Worm (Caenorhabditis elegans) whole organism, L4 larva: Measurements from ENCODE around the gene clec-175.

Experiments used
- F26F4.8 ChIP-seq: fragments of 200-800 bp; sonication (Bioruptor generic); conservative IDR thresholded peaks from 2 replicates; pipeline ENCODE4 v1.3.6; 2022; ENCODE audit warnings: missing genetic modification characterization, missing compliant biosample characterization
- R02D3.7 ChIP-seq: fragments of 150-350 bp; sonication (generic microtip); optimal IDR thresholded peaks from 3 replicates; lab custom pipeline; 2014; ENCODE audit warnings: missing biosample characterization, missing genetic modification characterization
- T20F7.1 ChIP-seq: fragments of 200-800 bp; sonication (Bioruptor generic); optimal IDR thresholded peaks from 2 replicates; lab custom pipeline; 2018; ENCODE audit warnings: mild to moderate bottlenecking, missing genetic modification characterization, missing compliant biosample characterization
- T26A8.4 ChIP-seq: fragments of 200-800 bp; sonication (Bioruptor generic); IDR thresholded peaks from 2 replicates; pipeline ENCODE4 v1.3.6; 2022; ENCODE audit warnings: missing genetic modification characterization, missing compliant biosample characterization
- ZK546.5 ChIP-seq, 2 experiments: sonication (generic microtip); optimal IDR thresholded peaks; 2 replicates each; lab custom pipeline; 2017; ENCODE audit warnings: missing biosample characterization in 2 of 2, missing genetic modification characterization in 2 of 2
- aha-1 ChIP-seq: fragments of 150-350 bp; peaks from one replicate; lab custom pipeline; 2014; ENCODE audit warnings: missing biosample characterization, missing genetic modification characterization
- aly-2 ChIP-seq: sonication (generic microtip); optimal IDR thresholded peaks from 2 replicates; lab custom pipeline; 2018; ENCODE audit warnings: missing biosample characterization, missing genetic modification characterization
- ama-1 ChIP-seq: fragments of 150-350 bp; optimal IDR thresholded peaks from 2 replicates; lab custom pipeline; 2014; ENCODE audit warnings: inconsistent platforms, mixed read lengths
- arid-1 ChIP-seq: fragments of 200-800 bp; sonication (Bioruptor generic); conservative IDR thresholded peaks from 2 replicates; pipeline ENCODE4 v1.3.6; 2022; ENCODE audit warnings: missing genetic modification reagents, missing genetic modification characterization, missing compliant biosample characterization
- ceh-20 ChIP-seq: fragments of 200-800 bp; sonication (Bioruptor generic); IDR thresholded peaks from 2 replicates; pipeline ENCODE4 v1.3.6; 2022; ENCODE audit warnings: missing genetic modification reagents, missing genetic modification characterization, missing compliant biosample characterization
- ceh-28 ChIP-seq: fragments of 150-350 bp; optimal IDR thresholded peaks from 2 replicates; lab custom pipeline; 2014; ENCODE audit warnings: missing biosample characterization, missing genetic modification reagents, missing genetic modification characterization
- ceh-32 ChIP-seq: sonication (generic microtip); optimal IDR thresholded peaks from 2 replicates; lab custom pipeline; 2016; ENCODE audit warnings: mild to moderate bottlenecking, missing genetic modification characterization, missing compliant biosample characterization; ENCODE audit not compliant: poor library complexity
- ces-1 ChIP-seq: fragments of 150-350 bp; sonication (generic microtip); optimal IDR thresholded peaks from 4 replicates; lab custom pipeline; 2014; ENCODE audit warnings: missing biosample characterization, missing genetic modification reagents, missing genetic modification characterization
- cey-2 ChIP-seq: sonication (generic microtip); optimal IDR thresholded peaks from 3 replicates; lab custom pipeline; 2017; ENCODE audit warnings: missing genetic modification characterization, mild to moderate bottlenecking, missing compliant biosample characterization, antibody characterized with exemption, borderline replicate concordance; ENCODE audit not compliant: insufficient read depth
- daf-12 ChIP-seq: fragments of 150-350 bp; optimal IDR thresholded peaks from 2 replicates; lab custom pipeline; 2014; ENCODE audit warnings: missing biosample characterization, missing genetic modification reagents, missing genetic modification characterization
- daf-16 ChIP-seq, 3 experiments: sonication (generic microtip); optimal IDR thresholded peaks; 2 replicates each; lab custom pipeline; 2016 to 2017; ENCODE audit warnings: missing genetic modification characterization in 3 of 3, missing genetic modification reagents in 3 of 3, mild to moderate bottlenecking in 2 of 3, missing compliant biosample characterization in 2 of 3, missing biosample characterization in 1 of 3, moderate library complexity in 1 of 3
- dmd-6 ChIP-seq: fragments of 200-800 bp; sonication (Bioruptor generic); IDR thresholded peaks from 2 replicates; pipeline ENCODE4 v1.3.6; 2022; ENCODE audit warnings: missing genetic modification reagents, missing genetic modification characterization, missing compliant biosample characterization
- dmd-8 ChIP-seq: fragments of 200-800 bp; sonication (Bioruptor generic); IDR thresholded peaks from 2 replicates; pipeline ENCODE4 v1.3.6; 2022; ENCODE audit warnings: missing genetic modification characterization, missing compliant biosample characterization
- dpl-1 ChIP-seq: fragments of 150-350 bp; optimal IDR thresholded peaks from 2 replicates; lab custom pipeline; 2014; ENCODE audit warnings: missing biosample characterization, missing genetic modification reagents, missing genetic modification characterization
- dve-1 ChIP-seq: sonication (generic microtip); optimal IDR thresholded peaks from 2 replicates; lab custom pipeline; 2017; ENCODE audit warnings: antibody characterized with exemption, mild to moderate bottlenecking, missing genetic modification characterization, missing compliant biosample characterization; ENCODE audit not compliant: insufficient read depth
- hif-1 ChIP-seq, 2 experiments: sonication (generic microtip); optimal IDR thresholded peaks; 2 replicates each; lab custom pipeline; 2016 to 2017; ENCODE audit warnings: missing compliant biosample characterization in 2 of 2, missing genetic modification characterization in 2 of 2, missing genetic modification reagents in 2 of 2, missing genotype in 2 of 2, mild to moderate bottlenecking in 1 of 2
- hlh-11 ChIP-seq: fragments of 200-800 bp; sonication (Bioruptor generic); optimal IDR thresholded peaks from 2 replicates; lab custom pipeline; 2018; ENCODE audit warnings: mild to moderate bottlenecking, missing genetic modification characterization, missing compliant biosample characterization
- hlh-30 ChIP-seq: sonication (generic microtip); optimal IDR thresholded peaks from 2 replicates; lab custom pipeline; 2017; ENCODE audit warnings: antibody characterized with exemption, mild to moderate bottlenecking, missing genetic modification characterization, missing compliant biosample characterization; ENCODE audit not compliant: insufficient read depth
- hmg-1.1 ChIP-seq: fragments of 200-800 bp; sonication (Bioruptor generic); IDR thresholded peaks from 2 replicates; pipeline ENCODE4 v1.3.6; 2022; ENCODE audit warnings: missing genetic modification reagents, missing genetic modification characterization, missing compliant biosample characterization
- lin-13 ChIP-seq: fragments of 150-350 bp; optimal IDR thresholded peaks from 2 replicates; lab custom pipeline; 2014; ENCODE audit warnings: missing biosample characterization, missing genetic modification reagents, missing genetic modification characterization
- lin-38 ChIP-seq: fragments of 200-800 bp; sonication (Bioruptor generic); IDR thresholded peaks from 2 replicates; pipeline ENCODE4 v1.3.6; 2022; ENCODE audit warnings: missing genetic modification reagents, missing genetic modification characterization, missing compliant biosample characterization
- lsy-2 ChIP-seq, 2 experiments: fragments of 150-350 bp in 1 of 2; sonication (generic microtip) in 1 of 2; optimal IDR thresholded peaks; 2 replicates each; lab custom pipeline; 2014 to 2017; ENCODE audit warnings: missing biosample characterization in 2 of 2, missing genetic modification characterization in 2 of 2
- mdl-1 ChIP-seq, 2 experiments: fragments of 150-350 bp in 1 of 2; sonication (generic microtip) in 1 of 2; optimal IDR thresholded peaks; 2 replicates each; lab custom pipeline; 2014 to 2017; ENCODE audit warnings: missing biosample characterization in 2 of 2, missing genetic modification characterization in 2 of 2
- mep-1 ChIP-seq: fragments of 150-350 bp; sonication (generic microtip); optimal IDR thresholded peaks from 3 replicates; lab custom pipeline; 2014; ENCODE audit warnings: missing biosample characterization, missing genetic modification characterization
- mes-2 ChIP-seq: sonication (generic microtip); optimal IDR thresholded peaks from 2 replicates; lab custom pipeline; 2016; ENCODE audit warnings: missing genotype, mild to moderate bottlenecking, missing genetic modification characterization, missing compliant biosample characterization; ENCODE audit not compliant: poor library complexity, severe bottlenecking
- mxl-2 ChIP-seq: fragments of 200-800 bp; sonication (Bioruptor generic); conservative IDR thresholded peaks from 2 replicates; pipeline ENCODE4 v1.3.6; 2022; ENCODE audit warnings: missing genetic modification reagents, missing genetic modification characterization, missing compliant biosample characterization
- mxl-3 ChIP-seq: fragments of 200-800 bp; sonication (Bioruptor generic); optimal IDR thresholded peaks from 2 replicates; lab custom pipeline; 2018; ENCODE audit warnings: mild to moderate bottlenecking, missing genetic modification characterization, missing compliant biosample characterization
- nhr-102 ChIP-seq: sonication (generic microtip); optimal IDR thresholded peaks from 2 replicates; lab custom pipeline; 2016; ENCODE audit warnings: mild to moderate bottlenecking, missing genetic modification characterization, moderate library complexity, missing compliant biosample characterization
- nhr-111 ChIP-seq: fragments of 200-800 bp; sonication (Bioruptor generic); optimal IDR thresholded peaks from 2 replicates; lab custom pipeline; 2018; ENCODE audit warnings: mild to moderate bottlenecking, missing genetic modification characterization, missing compliant biosample characterization
- nhr-25 ChIP-seq: sonication (generic microtip); optimal IDR thresholded peaks from 2 replicates; lab custom pipeline; 2017; ENCODE audit warnings: missing genetic modification characterization, mild to moderate bottlenecking, missing compliant biosample characterization, antibody characterized with exemption, moderate library complexity, borderline replicate concordance; ENCODE audit not compliant: insufficient read depth
- nhr-28 ChIP-seq: fragments of 150-350 bp; optimal IDR thresholded peaks from 2 replicates; lab custom pipeline; 2014; ENCODE audit warnings: missing biosample characterization, missing genetic modification characterization
- nhr-48 ChIP-seq: sonication (generic microtip); optimal IDR thresholded peaks from 2 replicates; lab custom pipeline; 2016; ENCODE audit warnings: mild to moderate bottlenecking, missing genetic modification characterization, missing compliant biosample characterization
- pqm-1 ChIP-seq: sonication (generic microtip); optimal IDR thresholded peaks from 2 replicates; lab custom pipeline; 2017; ENCODE audit warnings: missing biosample characterization, missing genetic modification characterization
- saeg-2 ChIP-seq: fragments of 200-800 bp; sonication (Bioruptor generic); IDR thresholded peaks from 2 replicates; pipeline ENCODE4 v1.3.6; 2022; ENCODE audit warnings: missing genetic modification reagents, missing genetic modification characterization, missing compliant biosample characterization
- set-16 ChIP-seq: fragments of 200-800 bp; sonication (Bioruptor generic); IDR thresholded peaks from 2 replicates; pipeline ENCODE4 v1.3.6; 2022; ENCODE audit warnings: missing genetic modification reagents, missing genetic modification characterization, missing compliant biosample characterization
- tra-1 ChIP-seq: fragments of 200-800 bp; sonication (Bioruptor generic); IDR thresholded peaks from 2 replicates; pipeline ENCODE4 v1.3.6; 2022; ENCODE audit warnings: missing genetic modification reagents, missing genetic modification characterization, missing compliant biosample characterization
- zfp-3 ChIP-seq: fragments of 200-800 bp; sonication (Bioruptor generic); conservative IDR thresholded peaks from 2 replicates; pipeline ENCODE4 v1.3.6; 2022; ENCODE audit warnings: missing genetic modification reagents, missing genetic modification characterization, missing compliant biosample characterization
- ztf-11 ChIP-seq: fragments of 150-350 bp; optimal IDR thresholded peaks from 2 replicates; lab custom pipeline; 2014; ENCODE audit warnings: missing biosample characterization, missing genetic modification characterization
- ztf-7 ChIP-seq: fragments of 150-350 bp; optimal IDR thresholded peaks from 2 replicates; lab custom pipeline; 2014; ENCODE audit warnings: missing biosample characterization, missing genetic modification characterization

clec-175 gene

DNA sequence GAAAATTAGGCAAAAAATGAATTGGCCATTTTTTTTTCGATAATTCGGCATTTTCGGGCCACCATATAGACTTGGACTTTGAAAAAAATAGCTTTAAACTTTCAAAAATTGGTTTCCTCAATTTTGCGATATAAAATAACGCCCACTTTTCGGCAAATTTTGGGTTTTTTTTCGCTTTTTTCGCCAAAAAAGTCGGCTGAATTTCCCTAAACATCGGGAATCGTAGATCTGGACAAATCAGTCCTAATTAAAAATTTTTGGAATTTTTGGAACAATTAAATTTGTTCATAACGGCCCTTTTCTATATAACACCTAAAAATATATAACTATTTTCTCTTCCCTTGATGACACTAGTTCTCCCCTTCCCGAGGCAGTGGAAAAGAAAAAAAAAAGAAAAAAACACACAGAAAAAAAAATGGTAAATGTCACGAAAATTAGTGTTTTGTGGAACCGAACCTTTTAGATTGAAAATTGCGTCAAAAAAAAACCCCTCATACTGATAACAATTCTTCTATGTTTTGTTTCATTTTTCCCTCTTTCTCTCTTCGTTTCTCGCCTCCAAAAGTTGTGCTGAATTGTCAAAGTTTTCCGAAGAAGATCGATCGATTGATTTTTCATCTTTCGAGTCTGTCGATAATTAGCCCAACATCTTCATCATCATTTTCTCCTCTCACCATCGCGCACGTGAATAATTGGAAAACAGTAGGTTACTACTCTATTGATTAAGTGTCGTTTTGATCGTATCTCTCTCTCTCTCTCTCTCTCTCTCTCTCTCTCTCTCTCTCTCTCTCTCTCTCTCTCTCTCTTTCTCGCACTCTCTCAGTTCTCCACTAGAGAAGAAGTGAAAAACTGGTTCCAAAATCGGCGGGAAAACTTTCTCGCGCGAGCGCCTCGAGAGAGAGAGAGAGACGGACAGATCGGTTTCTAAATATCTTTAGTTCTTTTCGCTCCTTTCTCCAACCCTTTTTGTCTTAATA, 21.5 kb upstream of the clec-175 start, which contains the start of gene Y24D9A.6 (continued):
- peak; percentile 79 for TF ChIP-seq aha-1 (tag; lab: Kevin White, UChicago)
- TF ChIP-seq hmg-1.1 (GFP tag; lab: Robert Waterston, UW): peak; percentile 13; the same call in 1 of the 2 replicates
- TF ChIP-seq ceh-28 (tag; lab: Kevin White, UChicago): peak; percentile 56
- peak; percentile 69; the same call in 1 of the 2 replicates for TF ChIP-seq ceh-20 (GFP tag; lab: Robert Waterston, UW)
- TF ChIP-seq pqm-1 (tag; lab: Kevin White, UChicago): no peak
- peak; percentile 11 for TF ChIP-seq nhr-48 (tag; lab: Kevin White, UChicago)
- peak; percentile 15 for TF ChIP-seq nhr-102 (tag; lab: Kevin White, UChicago)
- 0 out of 2 replicates have a peak, but pooled peaks have one; percentile 24 for TF ChIP-seq dmd-8 (GFP tag; lab: Robert Waterston, UW)
- TF ChIP-seq mdl-1 (tag; optimal IDR thresholded peaks at IDR 0.05; lab: Kevin White, UChicago): peak; percentile 19 to 81
- no peak for TF ChIP-seq mxl-2 (GFP tag; lab: Robert Waterston, UW)
- TF ChIP-seq daf-16 (GFP tag; optimal IDR thresholded peaks at IDR 0.05; lab: Kevin White, UChicago): no peak
- TF ChIP-seq daf-16 (tag; optimal IDR thresholded peaks at IDR 0.05; lab: Kevin White, UChicago): peak; percentile 3
- TF ChIP-seq zfp-3 (GFP tag; lab: Robert Waterston, UW): no peak
- no peak for TF ChIP-seq R02D3.7 (tag; lab: Kevin White, UChicago)
- TF ChIP-seq daf-12: no peak
- no peak for TF ChIP-seq arid-1 (GFP tag; lab: Robert Waterston, UW)
- 0 out of 2 replicates have a peak, but pooled peaks have one; percentile 24 for TF ChIP-seq T26A8.4
- peak; percentile 58 for TF ChIP-seq mep-1 (tag; lab: Kevin White, UChicago)
- no peak for TF ChIP-seq lin-13
- TF ChIP-seq nhr-25 (tag; lab: Kevin White, UChicago): peak; percentile 91
- no peak for TF ChIP-seq nhr-111 (GFP tag; lab: Kevin White, UChicago)
- peak; percentile 35; the same call in 1 of the 2 replicates for TF ChIP-seq tra-1 (GFP tag; lab: Robert Waterston, UW)
- peak; percentile 36 for TF ChIP-seq mes-2 (tag; lab: Kevin White, UChicago)
- peak; percentile 77 for TF ChIP-seq hlh-30
- TF ChIP-seq saeg-2 (GFP tag; lab: Robert Waterston, UW): no peak
- peak; percentile 23 for TF ChIP-seq cey-2 (tag; lab: Kevin White, UChicago)
- TF ChIP-seq ztf-11 (tag; lab: Kevin White, UChicago): no peak
- peak; percentile 62 for TF ChIP-seq dmd-6 (GFP tag; lab: Robert Waterston, UW)
- TF ChIP-seq lin-38 (GFP tag; lab: Robert Waterston, UW): peak; percentile 13; the same call in 1 of the 2 replicates
- no peak for TF ChIP-seq aly-2 (tag; lab: Kevin White, UChicago)
- TF ChIP-seq ZK546.5 (tag; optimal IDR thresholded peaks at IDR 0.05; lab: Kevin White, UChicago): no peak
- TF ChIP-seq nhr-28 (tag; lab: Kevin White, UChicago): peak; percentile 69
- TF ChIP-seq set-16 (GFP tag; lab: Robert Waterston, UW): peak; percentile 81
- no peak for TF ChIP-seq ces-1 (GFP tag; lab: Kevin White, UChicago)
- peak; percentile 88 for TF ChIP-seq hlh-11 (tag; lab: Kevin White, UChicago)
- TF ChIP-seq mxl-3 (GFP tag; lab: Kevin White, UChicago): peak; percentile 50
- no peak for TF ChIP-seq ama-1 (lab: Kevin White, UChicago)

DNA sequence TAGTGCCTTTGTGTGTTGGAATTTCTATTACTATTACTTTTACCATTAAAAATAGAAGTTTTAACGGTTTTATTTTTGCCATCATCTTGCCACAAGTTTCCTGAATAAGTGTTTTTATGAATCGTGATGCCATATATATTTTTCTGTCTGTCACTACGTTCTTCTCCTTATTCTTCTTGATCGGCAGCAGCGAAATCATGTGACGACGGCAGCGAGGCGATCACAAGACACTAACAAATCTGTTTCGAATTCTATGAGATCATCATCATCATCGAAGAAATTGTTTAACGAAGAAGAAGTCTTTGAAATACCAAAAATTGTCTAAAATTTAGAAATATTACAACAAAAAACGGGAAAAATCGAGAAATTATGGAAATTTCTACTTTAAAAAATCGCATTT, 19.7 kb upstream of the clec-175 start:
- no peak for TF ChIP-seq F26F4.8 (GFP tag; lab: Robert Waterston, UW)
- peak; percentile 66 for TF ChIP-seq dve-1 (tag; lab: Kevin White, UChicago)
- no peak for TF ChIP-seq ztf-7
- TF ChIP-seq dpl-1 (GFP tag; lab: Kevin White, UChicago): peak; percentile 20
- peak; percentile 18 for TF ChIP-seq T20F7.1
- peak; percentile 4 for TF ChIP-seq nhr-25 (tag; lab: Kevin White, UChicago)
- peak in 1 of 2 experiments; percentile 28 for TF ChIP-seq mdl-1 (tag; optimal IDR thresholded peaks at IDR 0.05; lab: Kevin White, UChicago)
- TF ChIP-seq mep-1 (tag; lab: Kevin White, UChicago): peak; percentile 66
- peak; percentile 67 for TF ChIP-seq hlh-11 (tag; lab: Kevin White, UChicago)
- TF ChIP-seq hif-1 (tag; optimal IDR thresholded peaks at IDR 0.05; lab: Kevin White, UChicago): peak in 1 of 2 experiments; percentile 3
- TF ChIP-seq T26A8.4: no peak
- peak; percentile 32 for TF ChIP-seq aha-1 (tag; lab: Kevin White, UChicago)
- no peak for TF ChIP-seq ceh-32 (tag; lab: Kevin White, UChicago)
- peak in 1 of 2 experiments; percentile 52 for TF ChIP-seq lsy-2 (tag; optimal IDR thresholded peaks at IDR 0.05; lab: Kevin White, UChicago)
- peak; percentile 60 for TF ChIP-seq nhr-28 (tag; lab: Kevin White, UChicago)
- TF ChIP-seq hlh-30: peak; percentile 91
